Worm (Caenorhabditis elegans) whole organism, mixed stage, embryonic: ENCODE results near the gene C16C8.14.

Experiments used
- blmp-1 ChIP-seq: fragments of 150-350 bp; optimal IDR thresholded peaks from 2 replicates; lab custom pipeline; 2014; ENCODE audit warnings: missing biosample characterization, missing genetic modification characterization
- elt-1 ChIP-seq: sonication (generic microtip); optimal IDR thresholded peaks from 2 replicates; lab custom pipeline; 2017; ENCODE audit warnings: missing genetic modification characterization, mild to moderate bottlenecking, missing compliant biosample characterization, antibody characterized with exemption, moderate library complexity, borderline replicate concordance; ENCODE audit not compliant: insufficient read depth
- nhr-76 ChIP-seq: sonication (generic microtip); optimal IDR thresholded peaks from 2 replicates; lab custom pipeline; 2017; ENCODE audit warnings: missing biosample characterization, missing genetic modification characterization
- unc-120 ChIP-seq: sonication (generic microtip); optimal IDR thresholded peaks from 2 replicates; lab custom pipeline; 2017; ENCODE audit warnings: missing genetic modification characterization, missing compliant biosample characterization; ENCODE audit not compliant: poor library complexity, severe bottlenecking

DNA sequence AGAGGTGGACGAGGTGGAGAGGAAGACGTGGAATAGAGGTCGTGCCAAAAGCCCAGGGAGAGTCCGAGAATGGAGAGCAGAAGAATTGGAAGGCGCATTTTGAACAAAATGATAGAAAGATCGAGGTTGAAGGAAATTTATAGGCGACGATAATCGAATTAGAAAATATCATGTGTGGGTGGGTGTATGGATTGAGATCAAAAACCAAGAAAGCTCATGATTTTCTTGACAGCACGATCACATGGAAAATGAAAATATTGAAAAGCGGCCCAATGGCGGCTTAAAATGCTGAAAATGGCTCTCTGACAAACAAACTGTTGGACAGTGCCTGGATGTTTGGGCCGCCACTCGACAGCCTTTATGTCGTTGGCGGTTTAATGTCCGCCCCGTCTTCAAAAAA lies 13.5 kb downstream of the C16C8.14 start, which contains the start of gene C16C8.9:
- no peak for TF ChIP-seq elt-1
- no peak for TF ChIP-seq blmp-1 (tag; lab: Kevin White, UChicago)
- no peak for TF ChIP-seq unc-120 (tag; lab: Kevin White, UChicago)
- no peak for TF ChIP-seq nhr-76
